Fruit fly (Drosophila melanogaster) whole organism, embryonic: Measurements from ENCODE around the gene Zdhhc8.

Source experiments
- Adf1 ChIP-seq: fragments of 200-800 bp; sonication (Bioruptor generic); IDR thresholded peaks from 2 replicates; pipeline ENCODE4 v1.3.6; 2022; ENCODE audit warnings: missing biosample characterization, missing genetic modification characterization
- Awh ChIP-seq: fragments of 200-800 bp; sonication (Bioruptor generic); IDR thresholded peaks from 2 replicates; pipeline ENCODE4, ENCODE4 v1.3.6; 2022; ENCODE audit warnings: missing biosample characterization, missing genetic modification characterization
- Blimp-1 ChIP-seq: fragments of 200-800 bp; sonication (Bioruptor generic); optimal IDR thresholded peaks from 3 replicates; lab custom pipeline; 2018; ENCODE audit warnings: missing biosample characterization, missing genetic modification characterization, mild to moderate bottlenecking, moderate library complexity, missing genetic modification reagents
- CG10209 ChIP-seq: fragments of 200-800 bp; sonication (Bioruptor generic); optimal IDR thresholded peaks from 3 replicates; lab custom pipeline; 2017; ENCODE audit warnings: missing biosample characterization, mild to moderate bottlenecking, missing genetic modification characterization, missing genetic modification reagents
- CG10321 ChIP-seq: fragments of 200-800 bp; sonication (Bioruptor generic); IDR thresholded peaks from 2 replicates; pipeline ENCODE4 v1.3.6; 2022; ENCODE audit warnings: missing biosample characterization, missing genetic modification characterization
- CG11723 ChIP-seq: fragments of 200-800 bp; sonication (Bioruptor generic); optimal IDR thresholded peaks from 2 replicates; lab custom pipeline; 2017; ENCODE audit warnings: missing biosample characterization, mild to moderate bottlenecking, missing genetic modification characterization
- CG12104 ChIP-seq: fragments of 200-800 bp; sonication (Bioruptor generic); optimal IDR thresholded peaks from 3 replicates; lab custom pipeline; 2016; ENCODE audit warnings: missing biosample characterization, missing genetic modification characterization
- CG14667 ChIP-seq: fragments of 200-800 bp; sonication (Bioruptor generic); IDR thresholded peaks from 2 replicates; pipeline ENCODE4 v1.3.6; 2022; ENCODE audit warnings: missing biosample characterization, missing genetic modification characterization
- CG14965 ChIP-seq: fragments of 200-800 bp; sonication (Bioruptor generic); optimal IDR thresholded peaks from 2 replicates; lab custom pipeline; 2016; ENCODE audit warnings: missing biosample characterization, missing genetic modification characterization, borderline replicate concordance
- CG15073 ChIP-seq: fragments of 200-800 bp; sonication (Bioruptor generic); optimal IDR thresholded peaks from 2 replicates; lab custom pipeline; 2016; ENCODE audit warnings: missing biosample characterization, missing genetic modification characterization
- CG1529 ChIP-seq: fragments of 200-800 bp; sonication (Bioruptor generic); optimal IDR thresholded peaks from 3 replicates; lab custom pipeline; 2018; ENCODE audit warnings: missing biosample characterization, missing genetic modification characterization
- CG1602 ChIP-seq: fragments of 200-800 bp; sonication (Bioruptor generic); optimal IDR thresholded peaks from 3 replicates; lab custom pipeline; 2016; ENCODE audit warnings: missing biosample characterization, missing genetic modification characterization
- CG17568 ChIP-seq: fragments of 200-800 bp; sonication (Bioruptor generic); optimal IDR thresholded peaks from 2 replicates; lab custom pipeline; 2018; ENCODE audit warnings: missing biosample characterization, mild to moderate bottlenecking, missing genetic modification characterization, moderate library complexity
- CG2120 ChIP-seq: fragments of 200-800 bp; sonication (Bioruptor generic); optimal IDR thresholded peaks from 3 replicates; lab custom pipeline; 2016; ENCODE audit warnings: missing biosample characterization, missing genetic modification characterization
- CG30020 ChIP-seq: fragments of 200-800 bp; optimal IDR thresholded peaks from 2 replicates; lab custom pipeline; 2019; ENCODE audit warnings: missing biosample characterization, mild to moderate bottlenecking, missing genetic modification characterization, moderate library complexity
- CG3407 ChIP-seq: fragments of 200-800 bp; sonication (Bioruptor generic); optimal IDR thresholded peaks from 2 replicates; lab custom pipeline; 2018; ENCODE audit warnings: missing biosample characterization, mild to moderate bottlenecking, missing genetic modification characterization
- CG42726 ChIP-seq: fragments of 200-800 bp; sonication (Bioruptor generic); IDR thresholded peaks from 2 replicates; pipeline ENCODE4 v1.3.6; 2022; ENCODE audit warnings: missing biosample characterization, missing genetic modification characterization; ENCODE audit not compliant: partially characterized antibody
- CG4328 ChIP-seq: fragments of 200-800 bp; sonication (Bioruptor generic); optimal IDR thresholded peaks from 3 replicates; lab custom pipeline; 2017; ENCODE audit warnings: missing biosample characterization, missing genetic modification reagents, missing genetic modification characterization
- CG6791 ChIP-seq: fragments of 200-800 bp; sonication (Bioruptor generic); IDR thresholded peaks from 3 replicates; pipeline ENCODE4 v1.3.6; 2022; ENCODE audit warnings: missing biosample characterization, missing genetic modification characterization; ENCODE audit not compliant: partially characterized antibody
- CG6813 ChIP-seq: fragments of 200-800 bp; sonication (Bioruptor generic); optimal IDR thresholded peaks from 2 replicates; lab custom pipeline; 2017; ENCODE audit warnings: missing biosample characterization, missing genetic modification characterization, mild to moderate bottlenecking, moderate library complexity, missing genetic modification reagents
- CG7271 ChIP-seq: fragments of 200-800 bp; sonication (Bioruptor generic); optimal IDR thresholded peaks from 2 replicates; lab custom pipeline; 2018; ENCODE audit warnings: missing biosample characterization, mild to moderate bottlenecking, missing genetic modification characterization, moderate library complexity
- Dek ChIP-seq: fragments of 200-800 bp; sonication (Bioruptor generic); optimal IDR thresholded peaks from 3 replicates; lab custom pipeline; 2019; ENCODE audit warnings: missing biosample characterization, mild to moderate bottlenecking, missing genetic modification characterization, moderate library complexity
- Dref ChIP-seq: fragments of 200-800 bp; sonication (Bioruptor generic); IDR thresholded peaks from 2 replicates; pipeline ENCODE4 v1.3.6; 2022; ENCODE audit warnings: missing biosample characterization, missing genetic modification characterization
- Eip74EF ChIP-seq, 2 experiments: fragments of 200-800 bp in 1 of 2; fragments of >200 bp in 1 of 2; sonication (Bioruptor generic) in 1 of 2; optimal IDR thresholded peaks; 2 replicates each; lab custom pipeline; 2017 to 2019; ENCODE audit warnings: missing biosample characterization in 2 of 2, missing genetic modification characterization in 2 of 2, mild to moderate bottlenecking in 1 of 2, moderate library complexity in 1 of 2
- H15 ChIP-seq: fragments of 200-800 bp; sonication (Bioruptor generic); IDR thresholded peaks from 3 replicates; pipeline ENCODE4 v1.3.6; 2022; ENCODE audit warnings: missing biosample characterization, missing genetic modification characterization
- H2.0 ChIP-seq: fragments of 200-800 bp; sonication (Bioruptor generic); IDR thresholded peaks from 2 replicates; pipeline ENCODE4 v1.3.6; 2022; ENCODE audit warnings: missing biosample characterization, missing genetic modification characterization
- HLH3B ChIP-seq: fragments of 200-800 bp; sonication (Bioruptor generic); IDR thresholded peaks from 2 replicates; pipeline ENCODE4 v1.3.6; 2022; ENCODE audit warnings: missing biosample characterization, missing genetic modification characterization
- Hmx ChIP-seq: fragments of 200-800 bp; sonication (Bioruptor generic); optimal IDR thresholded peaks from 2 replicates; lab custom pipeline; 2016; ENCODE audit warnings: missing biosample characterization, missing genetic modification characterization
- Hr39 ChIP-seq: fragments of >200 bp; optimal IDR thresholded peaks from 2 replicates; lab custom pipeline; 2017
- Hr78 ChIP-seq, 2 experiments: fragments of 200-800 bp in 1 of 2; fragments of >200 bp in 1 of 2; sonication (Bioruptor generic) in 1 of 2; optimal IDR thresholded peaks; 2 replicates each; lab custom pipeline; 2017 to 2019; ENCODE audit warnings: missing biosample characterization in 2 of 2, missing genetic modification characterization in 2 of 2, mild to moderate bottlenecking in 1 of 2, moderate library complexity in 1 of 2
- Lim3 ChIP-seq: fragments of 200-800 bp; sonication (Bioruptor generic); IDR thresholded peaks from 2 replicates; pipeline ENCODE4 v1.3.6; 2022; ENCODE audit warnings: missing biosample characterization, missing genetic modification characterization
- Myb ChIP-seq: fragments of 200-800 bp; sonication (Bioruptor generic); optimal IDR thresholded peaks from 2 replicates; lab custom pipeline; 2016; ENCODE audit warnings: missing biosample characterization, missing genetic modification characterization
- PHDP ChIP-seq: fragments of 200-800 bp; sonication (Bioruptor generic); optimal IDR thresholded peaks from 3 replicates; lab custom pipeline; 2018; ENCODE audit warnings: missing biosample characterization, mild to moderate bottlenecking, missing genetic modification characterization, moderate library complexity
- Rfx ChIP-seq: fragments of 200-800 bp; sonication (Bioruptor generic); IDR thresholded peaks from 2 replicates; pipeline ENCODE4 v1.3.6; 2022; ENCODE audit warnings: missing biosample characterization, missing genetic modification characterization
- Sox102F ChIP-seq: fragments of 200-800 bp; sonication (Bioruptor generic); optimal IDR thresholded peaks from 2 replicates; lab custom pipeline; 2018; ENCODE audit warnings: missing biosample characterization, mild to moderate bottlenecking, missing genetic modification characterization, moderate library complexity
- ab ChIP-seq: fragments of 200-800 bp; sonication (Bioruptor generic); optimal IDR thresholded peaks from 2 replicates; lab custom pipeline; 2016; ENCODE audit warnings: missing biosample characterization, missing genetic modification characterization
- al ChIP-seq: fragments of 200-800 bp; sonication (Bioruptor generic); IDR thresholded peaks from 2 replicates; pipeline ENCODE4 v1.3.6; 2022; ENCODE audit warnings: missing biosample characterization, missing genetic modification characterization
- bowl ChIP-seq: fragments of 200-800 bp; sonication (Bioruptor generic); IDR thresholded peaks from 2 replicates; pipeline ENCODE4 v1.3.6; 2022; ENCODE audit warnings: missing biosample characterization, missing genetic modification characterization
- cas ChIP-seq: fragments of 200-800 bp; sonication (Bioruptor generic); IDR thresholded peaks from 2 replicates; pipeline ENCODE4 v1.3.6; 2022; ENCODE audit warnings: missing biosample characterization, missing genetic modification characterization
- cato ChIP-seq: fragments of 200-800 bp; sonication (Bioruptor generic); optimal IDR thresholded peaks from 2 replicates; lab custom pipeline; 2016; ENCODE audit warnings: missing biosample characterization, missing genetic modification characterization, borderline replicate concordance
- chinmo ChIP-seq: fragments of 200-800 bp; sonication (Bioruptor generic); IDR thresholded peaks from 4 replicates; pipeline ENCODE4 v1.3.6; 2022; ENCODE audit warnings: missing biosample characterization, missing genetic modification characterization; ENCODE audit not compliant: partially characterized antibody
- dan ChIP-seq: fragments of 200-800 bp; sonication (Bioruptor generic); IDR thresholded peaks from 2 replicates; pipeline ENCODE4 v1.3.6; 2022; ENCODE audit warnings: missing biosample characterization, missing genetic modification characterization
- exex ChIP-seq: fragments of 200-800 bp; sonication (Bioruptor generic); optimal IDR thresholded peaks from 4 replicates; lab custom pipeline; 2018; ENCODE audit warnings: missing biosample characterization, mild to moderate bottlenecking, missing genetic modification characterization, moderate library complexity
- eyg ChIP-seq: fragments of 200-800 bp; sonication (Bioruptor generic); optimal IDR thresholded peaks from 3 replicates; lab custom pipeline; 2016; ENCODE audit warnings: missing biosample characterization, missing genetic modification characterization
- luna ChIP-seq: fragments of 200-800 bp; sonication (Bioruptor generic); optimal IDR thresholded peaks from 2 replicates; lab custom pipeline; 2016; ENCODE audit warnings: missing biosample characterization, missing genetic modification characterization
- nerfin-1 ChIP-seq: fragments of 200-800 bp; sonication (Bioruptor generic); optimal IDR thresholded peaks from 3 replicates; lab custom pipeline; 2019; ENCODE audit warnings: missing biosample characterization, mild to moderate bottlenecking, missing genetic modification characterization, moderate library complexity
- p53 ChIP-seq: fragments of 200-800 bp; sonication (Bioruptor generic); optimal IDR thresholded peaks from 2 replicates; lab custom pipeline; 2016; ENCODE audit warnings: missing biosample characterization, missing genetic modification characterization
- pfk ChIP-seq: fragments of 200-800 bp; sonication (Bioruptor generic); optimal IDR thresholded peaks from 2 replicates; lab custom pipeline; 2018; ENCODE audit warnings: missing biosample characterization, mild to moderate bottlenecking, missing genetic modification characterization, moderate library complexity
- row ChIP-seq: fragments of 200-800 bp; sonication (Bioruptor generic); IDR thresholded peaks from 3 replicates; pipeline ENCODE4 v1.3.6; 2022; ENCODE audit warnings: missing biosample characterization, missing genetic modification characterization
- unc-4 ChIP-seq: fragments of 200-800 bp; sonication (Bioruptor generic); IDR thresholded peaks from 2 replicates; pipeline ENCODE4 v1.3.6; 2022; ENCODE audit warnings: missing biosample characterization, missing genetic modification characterization; ENCODE audit not compliant: partially characterized antibody
- zen2 ChIP-seq: fragments of 200-800 bp; sonication (Bioruptor generic); IDR thresholded peaks from 3 replicates; pipeline ENCODE4 v1.3.6; 2022; ENCODE audit warnings: missing biosample characterization, missing genetic modification characterization; ENCODE audit not compliant: partially characterized antibody

Gene Zdhhc8

dm6 chrX:9319140-9319539 is 36.9 kb downstream of the Zdhhc8 start, which contains the start of the genes c12.1 and c12.2 (continued):
- TF ChIP-seq CG11723 (GFP tag; lab: Kevin White, UChicago) (no peak), pfk (no peak), CG30020 (no peak), CG10209 (no peak), row (GFP tag; lab: Robert Waterston, UW) (0 out of 3 replicates have a peak, but pooled peaks have one; percentile 24), ab (GFP tag; lab: Kevin White, UChicago) (no peak), CG10321 (GFP tag; lab: Robert Waterston, UW) (no peak), CG3407 (GFP tag; lab: Kevin White, UChicago) (no peak), Dek (tag; lab: Kevin White, UChicago) (no peak), CG12104 (GFP tag; lab: Kevin White, UChicago) (no peak), Blimp-1 (GFP tag; lab: Kevin White, UChicago) (peak; percentile 50), Rfx (GFP tag; lab: Robert Waterston, UW) (peak; percentile 30), CG6791 (GFP tag; lab: Robert Waterston, UW) (peak; percentile 74; the same call in 2 of the 3 replicates), unc-4 (GFP tag; lab: Robert Waterston, UW) (peak; percentile 64), cato (GFP tag; lab: Kevin White, UChicago) (no peak), Dref (peak; percentile 92), CG7271 (tag; lab: Kevin White, UChicago) (no peak), HLH3B (GFP tag; lab: Robert Waterston, UW) (no peak), CG1602 (GFP tag; lab: Kevin White, UChicago) (no peak), CG42726 (GFP tag; lab: Robert Waterston, UW) (peak; percentile 72), nerfin-1 (tag; lab: Kevin White, UChicago) (peak; percentile 29), H2.0 (GFP tag; lab: Robert Waterston, UW) (no peak), dan (no peak), H15 (GFP tag; lab: Robert Waterston, UW) (no peak), CG14667 (GFP tag; lab: Robert Waterston, UW) (no peak), Hr39 (no peak), al (GFP tag; lab: Robert Waterston, UW) (no peak), PHDP (tag; lab: Kevin White, UChicago) (no peak), cas (no peak), CG2120 (GFP tag; lab: Kevin White, UChicago) (peak; percentile 23), exex (tag; lab: Kevin White, UChicago) (no peak), CG4328 (no peak), CG6813 (GFP tag; lab: Kevin White, UChicago) (no peak), Lim3 (GFP tag; lab: Robert Waterston, UW) (no peak), Hr78 (GFP tag; optimal IDR thresholded peaks at IDR 0.05; lab: Kevin White, UChicago) (peak in 1 of 2 experiments; percentile 35), p53 (no peak), Sox102F (GFP tag; lab: Kevin White, UChicago) (no peak), eyg (no peak), Adf1 (GFP tag; lab: Robert Waterston, UW) (0 out of 2 replicates have a peak, but pooled peaks have one; percentile 6), CG14965 (GFP tag; lab: Kevin White, UChicago) (no peak), CG15073 (GFP tag; lab: Kevin White, UChicago) (no peak), luna (GFP tag; lab: Kevin White, UChicago) (no peak), bowl (GFP tag; lab: Robert Waterston, UW) (no peak), CG1529 (GFP tag; lab: Kevin White, UChicago) (no peak), zen2 (GFP tag; lab: Robert Waterston, UW) (0 out of 3 replicates have a peak, but pooled peaks have one; percentile 14), Awh (GFP tag; lab: Robert Waterston, UW) (no peak), Eip74EF (GFP tag; optimal IDR thresholded peaks at IDR 0.05; lab: Kevin White, UChicago) (no peak), Hmx (GFP tag; lab: Kevin White, UChicago) (no peak), Myb (peak; percentile 52), CG17568 (GFP tag; lab: Kevin White, UChicago) (no peak), chinmo (GFP tag; lab: Robert Waterston, UW) (0 out of 4 replicates have a peak, but pooled peaks have one; percentile 10)
